Fruit fly (Drosophila melanogaster) whole organism, embryonic: ENCODE data around the gene Clc.

Experiments used
- ATbp ChIP-seq: fragments of 200-800 bp; sonication (Bioruptor generic); optimal IDR thresholded peaks from 2 replicates; lab custom pipeline; 2017; ENCODE audit warnings: missing biosample characterization, mild to moderate bottlenecking, missing genetic modification characterization, missing genetic modification reagents
- Bteb2 ChIP-seq: fragments of 200-800 bp; sonication (Bioruptor generic); optimal IDR thresholded peaks from 2 replicates; lab custom pipeline; 2016; ENCODE audit warnings: missing biosample characterization, missing genetic modification characterization
- CG10147 ChIP-seq: fragments of 200-800 bp; sonication (Bioruptor generic); optimal IDR thresholded peaks from 2 replicates; lab custom pipeline; 2019; ENCODE audit warnings: missing biosample characterization, mild to moderate bottlenecking, missing genetic modification characterization, moderate library complexity
- CG10565 ChIP-seq: fragments of 200-800 bp; sonication (Bioruptor generic); optimal IDR thresholded peaks from 3 replicates; lab custom pipeline; 2016; ENCODE audit warnings: missing biosample characterization, mild to moderate bottlenecking, missing genetic modification characterization
- CG11398 ChIP-seq: fragments of 200-800 bp; sonication (Bioruptor generic); optimal IDR thresholded peaks from 2 replicates; lab custom pipeline; 2016; ENCODE audit warnings: missing biosample characterization, missing genetic modification characterization
- CG11456 ChIP-seq: fragments of 200-800 bp; sonication (Bioruptor generic); IDR thresholded peaks from 3 replicates; pipeline ENCODE4 v1.3.6; 2022; ENCODE audit warnings: missing biosample characterization, missing genetic modification characterization
- CG15601 ChIP-seq: fragments of 200-800 bp; sonication (Bioruptor generic); optimal IDR thresholded peaks from 3 replicates; lab custom pipeline; 2019; ENCODE audit warnings: missing biosample characterization, mild to moderate bottlenecking, missing genetic modification characterization, moderate library complexity
- CG17385 ChIP-seq: fragments of 200-800 bp; sonication (Bioruptor generic); optimal IDR thresholded peaks from 3 replicates; lab custom pipeline; 2018; ENCODE audit warnings: missing biosample characterization, mild to moderate bottlenecking, missing genetic modification characterization
- CG2712 ChIP-seq: fragments of 200-800 bp; optimal IDR thresholded peaks from 3 replicates; lab custom pipeline; 2019; ENCODE audit warnings: missing biosample characterization, mild to moderate bottlenecking, missing genetic modification characterization, moderate library complexity
- CG4707 ChIP-seq: fragments of 200-800 bp; sonication (Bioruptor generic); optimal IDR thresholded peaks from 2 replicates; lab custom pipeline; 2018; ENCODE audit warnings: missing biosample characterization, mild to moderate bottlenecking, missing genetic modification characterization, moderate library complexity
- CG6854 ChIP-seq: fragments of 200-800 bp; sonication (Bioruptor generic); optimal IDR thresholded peaks from 3 replicates; lab custom pipeline; 2017; ENCODE audit warnings: missing biosample characterization, mild to moderate bottlenecking, missing genetic modification characterization
- CG7745 ChIP-seq: fragments of 200-800 bp; sonication (Bioruptor generic); optimal IDR thresholded peaks from 2 replicates; lab custom pipeline; 2018; ENCODE audit warnings: missing biosample characterization, mild to moderate bottlenecking, missing genetic modification characterization, moderate library complexity
- CG9215 ChIP-seq: fragments of 200-800 bp; sonication (Bioruptor generic); IDR thresholded peaks from 2 replicates; pipeline ENCODE4 v1.3.6; 2022; ENCODE audit warnings: missing biosample characterization, missing genetic modification characterization
- CG9876 ChIP-seq: fragments of 200-800 bp; sonication (Bioruptor generic); optimal IDR thresholded peaks from 2 replicates; lab custom pipeline; 2016; ENCODE audit warnings: missing biosample characterization, missing genetic modification characterization
- CrebB ChIP-seq: fragments of 200-800 bp; sonication (Bioruptor generic); optimal IDR thresholded peaks from 3 replicates; lab custom pipeline; 2018; ENCODE audit warnings: missing biosample characterization, mild to moderate bottlenecking, missing genetic modification characterization
- Dref ChIP-seq: fragments of 200-800 bp; sonication (Bioruptor generic); IDR thresholded peaks from 2 replicates; pipeline ENCODE4 v1.3.6; 2022; ENCODE audit warnings: missing biosample characterization, missing genetic modification characterization
- Elba2 ChIP-seq: fragments of 200-800 bp; sonication (Bioruptor generic); optimal IDR thresholded peaks from 3 replicates; lab custom pipeline; 2016; ENCODE audit warnings: missing biosample characterization, missing genetic modification characterization
- Fer1 ChIP-seq: fragments of 200-800 bp; sonication (Bioruptor generic); optimal IDR thresholded peaks from 2 replicates; lab custom pipeline; 2017; ENCODE audit warnings: missing biosample characterization, mild to moderate bottlenecking, missing genetic modification characterization
- GATAe ChIP-seq: fragments of 200-800 bp; sonication (Bioruptor generic); conservative IDR thresholded peaks from 2 replicates; pipeline ENCODE4 v1.3.6; 2022; ENCODE audit warnings: missing biosample characterization, missing genetic modification characterization
- Hmx ChIP-seq: fragments of 200-800 bp; sonication (Bioruptor generic); optimal IDR thresholded peaks from 2 replicates; lab custom pipeline; 2016; ENCODE audit warnings: missing biosample characterization, missing genetic modification characterization
- Hr39 ChIP-seq: fragments of >200 bp; optimal IDR thresholded peaks from 2 replicates; lab custom pipeline; 2017
- Hr78 ChIP-seq, 2 experiments: fragments of 200-800 bp in 1 of 2; fragments of >200 bp in 1 of 2; sonication (Bioruptor generic) in 1 of 2; optimal IDR thresholded peaks; 2 replicates each; lab custom pipeline; 2017 to 2019; ENCODE audit warnings: missing biosample characterization in 2 of 2, missing genetic modification characterization in 2 of 2, mild to moderate bottlenecking in 1 of 2, moderate library complexity in 1 of 2
- Jarid2 ChIP-seq: fragments of 200-800 bp; sonication (Bioruptor generic); optimal IDR thresholded peaks from 3 replicates; lab custom pipeline; 2017; ENCODE audit warnings: mild to moderate bottlenecking, missing biosample characterization, missing genetic modification reagents, missing genetic modification characterization
- Oaz ChIP-seq: fragments of 200-800 bp; sonication (Bioruptor generic); IDR thresholded peaks from 2 replicates; pipeline ENCODE4 v1.3.6; 2022; ENCODE audit warnings: missing biosample characterization, missing genetic modification characterization
- Ptx1 ChIP-seq: fragments of 200-800 bp; sonication (Bioruptor generic); IDR thresholded peaks from 2 replicates; pipeline ENCODE4 v1.3.6; 2022; ENCODE audit warnings: missing biosample characterization, missing genetic modification characterization
- Sox102F ChIP-seq: fragments of 200-800 bp; sonication (Bioruptor generic); optimal IDR thresholded peaks from 2 replicates; lab custom pipeline; 2018; ENCODE audit warnings: missing biosample characterization, mild to moderate bottlenecking, missing genetic modification characterization, moderate library complexity
- Usf ChIP-seq: fragments of 200-800 bp; sonication (Bioruptor generic); optimal IDR thresholded peaks from 2 replicates; lab custom pipeline; 2017; ENCODE audit warnings: missing genotype, missing biosample characterization, missing genetic modification characterization
- Xrp1 ChIP-seq: fragments of 200-800 bp; sonication (Bioruptor generic); IDR thresholded peaks from 2 replicates; pipeline ENCODE4 v1.3.6; 2022; ENCODE audit warnings: missing biosample characterization, missing genetic modification characterization
- cad ChIP-seq: fragments of >200 bp; optimal IDR thresholded peaks from 2 replicates; lab custom pipeline; 2017; ENCODE audit warnings: missing biosample characterization, missing genetic modification characterization
- cato ChIP-seq: fragments of 200-800 bp; sonication (Bioruptor generic); optimal IDR thresholded peaks from 2 replicates; lab custom pipeline; 2016; ENCODE audit warnings: missing biosample characterization, missing genetic modification characterization, borderline replicate concordance
- chif ChIP-seq, 2 experiments: fragments of 200-800 bp; sonication (Bioruptor generic); optimal IDR thresholded peaks; 3 replicates each; lab custom pipeline; 2016; ENCODE audit warnings: missing biosample characterization in 2 of 2, missing genetic modification characterization in 2 of 2
- crp ChIP-seq, 2 experiments: fragments of 200-800 bp; sonication (Bioruptor generic); optimal IDR thresholded peaks; 2 replicates in 1 of 2; 3 replicates in 1 of 2; lab custom pipeline; 2017; ENCODE audit warnings: missing biosample characterization in 2 of 2, missing genetic modification characterization in 2 of 2, mild to moderate bottlenecking in 1 of 2, moderate library complexity in 1 of 2
- da ChIP-seq: fragments of 200-800 bp; sonication (Bioruptor generic); optimal IDR thresholded peaks from 2 replicates; lab custom pipeline; 2016; ENCODE audit warnings: missing biosample characterization, missing genetic modification characterization
- danr ChIP-seq: fragments of 200-800 bp; sonication (Bioruptor generic); IDR thresholded peaks from 2 replicates; pipeline ENCODE4 v1.3.6; 2022; ENCODE audit warnings: missing biosample characterization, missing genetic modification characterization
- dmrt99B ChIP-seq: fragments of 200-800 bp; sonication (Bioruptor generic); optimal IDR thresholded peaks from 2 replicates; lab custom pipeline; 2018; ENCODE audit warnings: missing biosample characterization, mild to moderate bottlenecking, missing genetic modification characterization, moderate library complexity
- exex ChIP-seq: fragments of 200-800 bp; sonication (Bioruptor generic); optimal IDR thresholded peaks from 4 replicates; lab custom pipeline; 2018; ENCODE audit warnings: missing biosample characterization, mild to moderate bottlenecking, missing genetic modification characterization, moderate library complexity
- fru ChIP-seq: fragments of >200 bp; optimal IDR thresholded peaks from 2 replicates; lab custom pipeline; 2017
- insv ChIP-seq, 2 experiments: fragments of 200-800 bp; sonication (Bioruptor generic); optimal IDR thresholded peaks; 3 replicates each; lab custom pipeline; 2016 to 2018; ENCODE audit warnings: missing biosample characterization in 2 of 2, missing genetic modification characterization in 2 of 2
- lola ChIP-seq, 3 experiments: fragments of >200 bp in 2 of 3; fragments of 200-800 bp in 1 of 3; sonication (Bioruptor generic) in 1 of 3; optimal IDR thresholded peaks; 2 replicates each; lab custom pipeline; 2017 to 2019; ENCODE audit warnings: missing biosample characterization in 3 of 3, missing genetic modification characterization in 3 of 3, mild to moderate bottlenecking in 1 of 3, moderate library complexity in 1 of 3
- nerfin-1 ChIP-seq: fragments of 200-800 bp; sonication (Bioruptor generic); optimal IDR thresholded peaks from 3 replicates; lab custom pipeline; 2019; ENCODE audit warnings: missing biosample characterization, mild to moderate bottlenecking, missing genetic modification characterization, moderate library complexity
- nerfin-2 ChIP-seq: fragments of 200-800 bp; sonication (Bioruptor generic); IDR thresholded peaks from 2 replicates; pipeline ENCODE4 v1.3.6; 2022; ENCODE audit warnings: missing biosample characterization, missing genetic modification characterization; ENCODE audit not compliant: partially characterized antibody
- peb ChIP-seq: fragments of 200-800 bp; sonication (Bioruptor generic); IDR thresholded peaks from 2 replicates; pipeline ENCODE4 v1.3.6; 2022; ENCODE audit warnings: missing biosample characterization, missing genetic modification characterization
- sc ChIP-seq, 3 experiments: fragments of >200 bp in 2 of 3; fragments of 200-800 bp in 1 of 3; sonication (Bioruptor generic) in 1 of 3; optimal IDR thresholded peaks; 2 replicates in 2 of 3; 3 replicates in 1 of 3; lab custom pipeline; 2017; ENCODE audit warnings: mild to moderate bottlenecking in 1 of 3, missing biosample characterization in 1 of 3, missing genetic modification characterization in 1 of 3, missing genetic modification reagents in 1 of 3
- scrt ChIP-seq: fragments of 200-800 bp; sonication (Bioruptor generic); optimal IDR thresholded peaks from 2 replicates; lab custom pipeline; 2018; ENCODE audit warnings: missing biosample characterization, mild to moderate bottlenecking, missing genetic modification characterization, moderate library complexity
- slbo ChIP-seq: fragments of 200-800 bp; sonication (Bioruptor generic); IDR thresholded peaks from 2 replicates; pipeline ENCODE4 v1.3.6; 2022; ENCODE audit warnings: missing biosample characterization, missing genetic modification characterization
- sqz ChIP-seq: fragments of 200-800 bp; sonication (Bioruptor generic); optimal IDR thresholded peaks from 3 replicates; lab custom pipeline; 2018; ENCODE audit warnings: missing biosample characterization, mild to moderate bottlenecking, missing genetic modification characterization
- tx ChIP-seq: fragments of 200-800 bp; sonication (Bioruptor generic); optimal IDR thresholded peaks from 2 replicates; lab custom pipeline; 2016; ENCODE audit warnings: missing biosample characterization, missing genetic modification characterization
- wor ChIP-seq: fragments of 200-800 bp; sonication (Bioruptor generic); IDR thresholded peaks from 2 replicates; pipeline ENCODE4 v1.3.6; 2022; ENCODE audit warnings: missing biosample characterization, missing genetic modification characterization

The Clc gene

DNA sequence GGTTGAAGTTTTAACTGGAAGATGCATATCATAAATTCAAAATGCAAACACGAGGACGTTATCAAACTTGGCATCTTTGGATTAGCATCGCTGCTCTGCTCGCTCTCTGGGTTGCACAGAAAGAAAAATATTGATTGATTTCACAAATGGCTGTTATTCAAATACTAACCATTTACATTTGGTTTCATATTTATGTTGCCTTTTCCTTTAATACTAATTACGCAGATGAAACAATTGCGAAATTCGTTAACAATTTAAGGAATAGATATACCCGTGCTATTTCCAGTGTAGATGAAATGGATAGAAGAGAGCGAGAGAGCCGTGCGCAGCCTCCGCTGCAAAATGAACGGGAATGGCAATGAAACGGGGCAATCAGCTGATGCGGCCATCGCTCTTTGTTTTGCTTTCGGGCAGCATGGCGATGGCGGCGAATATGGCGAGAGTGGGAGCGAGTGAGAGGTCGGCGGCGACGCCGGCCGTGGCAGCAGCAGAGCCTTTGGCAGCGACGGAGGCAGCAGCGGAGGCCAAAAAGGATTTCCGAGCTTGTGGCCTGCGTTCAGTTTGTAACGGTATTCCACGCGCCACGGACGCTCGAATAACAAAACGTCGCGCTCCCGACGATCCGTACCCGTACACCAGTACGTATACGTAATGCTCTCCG, 6.8 kb downstream of the Clc start, which contains the start of gene rdgC (continued):
- TF ChIP-seq Fer1 (peak; percentile 96), wor (GFP tag; lab: Robert Waterston, UW) (peak; percentile 89), cato (GFP tag; lab: Kevin White, UChicago) (peak; percentile 87), CG9215 (GFP tag; lab: Robert Waterston, UW) (peak; percentile 92), Hr39 (lab: Kevin White, UChicago) (no peak), Usf (GFP tag; lab: Kevin White, UChicago) (peak; percentile 68), nerfin-2 (GFP tag; lab: Robert Waterston, UW) (no peak), fru (lab: Kevin White, UChicago) (no peak), Jarid2 (GFP tag; lab: Kevin White, UChicago) (peak; percentile 66), slbo (peak; percentile 97), sc (optimal IDR thresholded peaks at IDR 0.05; lab: Kevin White, UChicago) (no peak), sc (GFP tag; optimal IDR thresholded peaks at IDR 0.05; lab: Kevin White, UChicago) (peak; percentile 83), tx (peak; percentile 91), sqz (GFP tag; lab: Kevin White, UChicago) (peak; percentile 82), Sox102F (GFP tag; lab: Kevin White, UChicago) (peak; percentile 98), Elba2 (peak; percentile 15), chif (GFP tag; optimal IDR thresholded peaks at IDR 0.05; lab: Kevin White, UChicago) (peak; percentile 92 to 96), insv (GFP tag; optimal IDR thresholded peaks at IDR 0.05; lab: Kevin White, UChicago) (peak in 1 of 2 experiments; percentile 15), ATbp (GFP tag; lab: Kevin White, UChicago) (peak; percentile 95), CG10147 (GFP tag; lab: Kevin White, UChicago) (peak; percentile 96), dmrt99B (tag; lab: Kevin White, UChicago) (peak; percentile 98), CG2712 (tag; lab: Kevin White, UChicago) (peak; percentile 95), crp (GFP tag; optimal IDR thresholded peaks at IDR 0.05; lab: Kevin White, UChicago) (peak in 1 of 2 experiments; percentile 70), CG11456 (GFP tag; lab: Robert Waterston, UW) (peak; percentile 94), Xrp1 (GFP tag; lab: Robert Waterston, UW) (peak; percentile 97), CG15601 (peak; percentile 85), Hr78 (GFP tag; optimal IDR thresholded peaks at IDR 0.05; lab: Kevin White, UChicago) (peak in 1 of 2 experiments; percentile 78), CG6854 (GFP tag; lab: Kevin White, UChicago) (peak; percentile 94), CG11398 (GFP tag; lab: Kevin White, UChicago) (peak; percentile 93), CG4707 (GFP tag; lab: Kevin White, UChicago) (peak; percentile 91), GATAe (GFP tag; lab: Robert Waterston, UW) (peak; percentile 84), Bteb2 (peak; percentile 94), CG7745 (tag; lab: Kevin White, UChicago) (no peak), CG10565 (GFP tag; lab: Kevin White, UChicago) (peak; percentile 68), da (GFP tag; lab: Kevin White, UChicago) (peak; percentile 76), Hmx (GFP tag; lab: Kevin White, UChicago) (peak; percentile 79), CG9876 (GFP tag; lab: Kevin White, UChicago) (peak; percentile 92), nerfin-1 (peak; percentile 91), Dref (0 out of 2 replicates have a peak, but pooled peaks have one; percentile 30), exex (tag; lab: Kevin White, UChicago) (peak; percentile 86), scrt (GFP tag; lab: Kevin White, UChicago) (peak; percentile 94), peb (GFP tag; lab: Robert Waterston, UW) (peak; percentile 92), Oaz (GFP tag; lab: Robert Waterston, UW) (peak; percentile 94), danr (GFP tag; lab: Robert Waterston, UW) (peak; percentile 88), Ptx1 (GFP tag; lab: Robert Waterston, UW) (peak; percentile 96), lola (GFP tag; optimal IDR thresholded peaks at IDR 0.05; lab: Kevin White, UChicago) (peak in 1 of 3 experiments; percentile 40), CG17385 (GFP tag; lab: Kevin White, UChicago) (peak; percentile 92), CrebB (tag; lab: Kevin White, UChicago) (peak; percentile 95), cad (no peak)
